Worm (Caenorhabditis elegans) whole organism, L4 larva: ENCODE results near the gene ttr-41.

Experiments used
- T20F7.1 ChIP-seq: fragments of 200-800 bp; sonication (Bioruptor generic); optimal IDR thresholded peaks from 2 replicates; lab custom pipeline; 2018; ENCODE audit warnings: mild to moderate bottlenecking, missing genetic modification characterization, missing compliant biosample characterization
- T26A8.4 ChIP-seq: fragments of 200-800 bp; sonication (Bioruptor generic); IDR thresholded peaks from 2 replicates; pipeline ENCODE4 v1.3.6; 2022; ENCODE audit warnings: missing genetic modification characterization, missing compliant biosample characterization
- Y48G9A.11 ChIP-seq: fragments of 200-800 bp; sonication (Bioruptor generic); IDR thresholded peaks from 2 replicates; pipeline ENCODE4 v1.3.6; 2022; ENCODE audit warnings: missing genetic modification reagents, missing genetic modification characterization, missing compliant biosample characterization
- Y75B8A.6 ChIP-seq: fragments of 200-800 bp; sonication (Bioruptor generic); IDR thresholded peaks from 2 replicates; pipeline ENCODE4 v1.3.6; 2022; ENCODE audit warnings: missing genetic modification reagents, missing genetic modification characterization, missing compliant biosample characterization
- ama-1 ChIP-seq: fragments of 150-350 bp; optimal IDR thresholded peaks from 2 replicates; lab custom pipeline; 2014; ENCODE audit warnings: inconsistent platforms, mixed read lengths
- ceh-20 ChIP-seq: fragments of 200-800 bp; sonication (Bioruptor generic); IDR thresholded peaks from 2 replicates; pipeline ENCODE4 v1.3.6; 2022; ENCODE audit warnings: missing genetic modification reagents, missing genetic modification characterization, missing compliant biosample characterization
- ceh-32 ChIP-seq: sonication (generic microtip); optimal IDR thresholded peaks from 2 replicates; lab custom pipeline; 2016; ENCODE audit warnings: mild to moderate bottlenecking, missing genetic modification characterization, missing compliant biosample characterization; ENCODE audit not compliant: poor library complexity
- ceh-44 ChIP-seq: fragments of 200-800 bp; sonication (Bioruptor generic); IDR thresholded peaks from 2 replicates; pipeline ENCODE4 v1.3.6; 2022; ENCODE audit warnings: missing genetic modification reagents, missing genetic modification characterization, missing compliant biosample characterization
- daf-16 ChIP-seq, 3 experiments: sonication (generic microtip); optimal IDR thresholded peaks; 2 replicates each; lab custom pipeline; 2016 to 2017; ENCODE audit warnings: missing genetic modification characterization in 3 of 3, missing genetic modification reagents in 3 of 3, mild to moderate bottlenecking in 2 of 3, missing compliant biosample characterization in 2 of 3, missing biosample characterization in 1 of 3, moderate library complexity in 1 of 3
- daf-8 ChIP-seq: fragments of 200-800 bp; sonication (Bioruptor generic); IDR thresholded peaks from 2 replicates; pipeline ENCODE4 v1.3.6; 2022; ENCODE audit warnings: missing genetic modification characterization, missing compliant biosample characterization
- dmd-6 ChIP-seq: fragments of 200-800 bp; sonication (Bioruptor generic); IDR thresholded peaks from 2 replicates; pipeline ENCODE4 v1.3.6; 2022; ENCODE audit warnings: missing genetic modification reagents, missing genetic modification characterization, missing compliant biosample characterization
- dmd-9 ChIP-seq: fragments of 200-800 bp; sonication (Bioruptor generic); IDR thresholded peaks from 2 replicates; pipeline ENCODE4 v1.3.6; 2022; ENCODE audit warnings: missing genetic modification reagents, missing genetic modification characterization, missing compliant biosample characterization
- dpl-1 ChIP-seq: fragments of 150-350 bp; optimal IDR thresholded peaks from 2 replicates; lab custom pipeline; 2014; ENCODE audit warnings: missing biosample characterization, missing genetic modification reagents, missing genetic modification characterization
- dve-1 ChIP-seq: sonication (generic microtip); optimal IDR thresholded peaks from 2 replicates; lab custom pipeline; 2017; ENCODE audit warnings: antibody characterized with exemption, mild to moderate bottlenecking, missing genetic modification characterization, missing compliant biosample characterization; ENCODE audit not compliant: insufficient read depth
- hif-1 ChIP-seq, 2 experiments: sonication (generic microtip); optimal IDR thresholded peaks; 2 replicates each; lab custom pipeline; 2016 to 2017; ENCODE audit warnings: missing compliant biosample characterization in 2 of 2, missing genetic modification characterization in 2 of 2, missing genetic modification reagents in 2 of 2, missing genotype in 2 of 2, mild to moderate bottlenecking in 1 of 2
- hlh-11 ChIP-seq: fragments of 200-800 bp; sonication (Bioruptor generic); optimal IDR thresholded peaks from 2 replicates; lab custom pipeline; 2018; ENCODE audit warnings: mild to moderate bottlenecking, missing genetic modification characterization, missing compliant biosample characterization
- hlh-30 ChIP-seq: sonication (generic microtip); optimal IDR thresholded peaks from 2 replicates; lab custom pipeline; 2017; ENCODE audit warnings: antibody characterized with exemption, mild to moderate bottlenecking, missing genetic modification characterization, missing compliant biosample characterization; ENCODE audit not compliant: insufficient read depth
- hmg-1.1 ChIP-seq: fragments of 200-800 bp; sonication (Bioruptor generic); IDR thresholded peaks from 2 replicates; pipeline ENCODE4 v1.3.6; 2022; ENCODE audit warnings: missing genetic modification reagents, missing genetic modification characterization, missing compliant biosample characterization
- lsy-2 ChIP-seq, 2 experiments: fragments of 150-350 bp in 1 of 2; sonication (generic microtip) in 1 of 2; optimal IDR thresholded peaks; 2 replicates each; lab custom pipeline; 2014 to 2017; ENCODE audit warnings: missing biosample characterization in 2 of 2, missing genetic modification characterization in 2 of 2
- mdl-1 ChIP-seq, 2 experiments: fragments of 150-350 bp in 1 of 2; sonication (generic microtip) in 1 of 2; optimal IDR thresholded peaks; 2 replicates each; lab custom pipeline; 2014 to 2017; ENCODE audit warnings: missing biosample characterization in 2 of 2, missing genetic modification characterization in 2 of 2
- mep-1 ChIP-seq: fragments of 150-350 bp; sonication (generic microtip); optimal IDR thresholded peaks from 3 replicates; lab custom pipeline; 2014; ENCODE audit warnings: missing biosample characterization, missing genetic modification characterization
- mes-2 ChIP-seq: sonication (generic microtip); optimal IDR thresholded peaks from 2 replicates; lab custom pipeline; 2016; ENCODE audit warnings: missing genotype, mild to moderate bottlenecking, missing genetic modification characterization, missing compliant biosample characterization; ENCODE audit not compliant: poor library complexity, severe bottlenecking
- mxl-3 ChIP-seq: fragments of 200-800 bp; sonication (Bioruptor generic); optimal IDR thresholded peaks from 2 replicates; lab custom pipeline; 2018; ENCODE audit warnings: mild to moderate bottlenecking, missing genetic modification characterization, missing compliant biosample characterization
- nhr-111 ChIP-seq: fragments of 200-800 bp; sonication (Bioruptor generic); optimal IDR thresholded peaks from 2 replicates; lab custom pipeline; 2018; ENCODE audit warnings: mild to moderate bottlenecking, missing genetic modification characterization, missing compliant biosample characterization
- nhr-28 ChIP-seq: fragments of 150-350 bp; optimal IDR thresholded peaks from 2 replicates; lab custom pipeline; 2014; ENCODE audit warnings: missing biosample characterization, missing genetic modification characterization
- nhr-6 ChIP-seq: fragments of 150-350 bp; optimal IDR thresholded peaks from 2 replicates; lab custom pipeline; 2014; ENCODE audit warnings: missing biosample characterization, missing genetic modification characterization
- pha-4 ChIP-seq, 2 experiments: fragments of 150-350 bp in 1 of 2; fragments of 200-800 bp in 1 of 2; sonication (Bioruptor generic) in 1 of 2; IDR thresholded peaks in 1 of 2; optimal IDR thresholded peaks in 1 of 2; 2 replicates each; pipeline versions ENCODE4 v1.3.6 to Lab custom; 2014 to 2022; ENCODE audit warnings: missing genetic modification characterization in 2 of 2, missing genetic modification reagents in 2 of 2, missing biosample characterization in 1 of 2, missing compliant biosample characterization in 1 of 2
- pqm-1 ChIP-seq: sonication (generic microtip); optimal IDR thresholded peaks from 2 replicates; lab custom pipeline; 2017; ENCODE audit warnings: missing biosample characterization, missing genetic modification characterization
- skn-1 ChIP-seq: fragments of 150-350 bp; optimal IDR thresholded peaks from 2 replicates; lab custom pipeline; 2014; ENCODE audit warnings: missing biosample characterization, missing genetic modification characterization
- snpc-4 ChIP-seq: fragments of 150-350 bp; optimal IDR thresholded peaks from 2 replicates; lab custom pipeline; 2014; ENCODE audit warnings: missing biosample characterization, missing genetic modification characterization
- unc-62 ChIP-seq, 3 experiments: fragments of 150-350 bp in 1 of 3; sonication (generic microtip); optimal IDR thresholded peaks in 2 of 3; peaks in 1 of 3; 1 replicate in 1 of 3; 2 replicates in 2 of 3; lab custom pipeline; 2014 to 2017; ENCODE audit warnings: missing biosample characterization in 3 of 3, missing genetic modification characterization in 3 of 3, missing genetic modification reagents in 3 of 3, missing genotype in 1 of 3
- zip-11 ChIP-seq: fragments of 200-800 bp; sonication (Bioruptor generic); IDR thresholded peaks from 2 replicates; pipeline ENCODE4 v1.3.6; 2022; ENCODE audit warnings: missing genetic modification characterization, missing compliant biosample characterization
- ztf-7 ChIP-seq: fragments of 150-350 bp; optimal IDR thresholded peaks from 2 replicates; lab custom pipeline; 2014; ENCODE audit warnings: missing biosample characterization, missing genetic modification characterization

ttr-41 gene

DNA sequence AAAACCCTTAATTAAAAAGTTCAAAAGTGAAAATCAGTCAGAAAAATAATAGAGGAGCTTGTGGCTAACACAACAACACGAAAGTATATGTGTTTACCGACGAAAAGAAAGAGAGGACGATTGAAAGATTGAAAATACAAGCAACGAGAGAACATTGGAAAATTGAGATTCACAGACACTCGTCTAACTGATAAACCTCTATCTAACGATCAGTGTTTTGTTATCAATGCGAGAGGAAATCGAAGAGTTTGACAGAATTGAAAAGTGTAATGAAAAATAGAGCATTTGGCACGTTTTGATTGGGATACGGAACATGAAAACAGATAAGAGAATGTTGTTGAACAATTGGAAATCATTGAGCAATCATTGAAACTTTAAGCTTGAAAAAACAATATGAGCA, 1.0 kb upstream of the ttr-41 start (continued):
- TF ChIP-seq pha-4 (GFP tag; IDR thresholded peaks at IDR 0.05; lab: Robert Waterston, UW) (no peak), pha-4 (tag; optimal IDR thresholded peaks at IDR 0.05; lab: Kevin White, UChicago) (no peak), pqm-1 (tag; lab: Kevin White, UChicago) (peak; percentile 99)

DNA sequence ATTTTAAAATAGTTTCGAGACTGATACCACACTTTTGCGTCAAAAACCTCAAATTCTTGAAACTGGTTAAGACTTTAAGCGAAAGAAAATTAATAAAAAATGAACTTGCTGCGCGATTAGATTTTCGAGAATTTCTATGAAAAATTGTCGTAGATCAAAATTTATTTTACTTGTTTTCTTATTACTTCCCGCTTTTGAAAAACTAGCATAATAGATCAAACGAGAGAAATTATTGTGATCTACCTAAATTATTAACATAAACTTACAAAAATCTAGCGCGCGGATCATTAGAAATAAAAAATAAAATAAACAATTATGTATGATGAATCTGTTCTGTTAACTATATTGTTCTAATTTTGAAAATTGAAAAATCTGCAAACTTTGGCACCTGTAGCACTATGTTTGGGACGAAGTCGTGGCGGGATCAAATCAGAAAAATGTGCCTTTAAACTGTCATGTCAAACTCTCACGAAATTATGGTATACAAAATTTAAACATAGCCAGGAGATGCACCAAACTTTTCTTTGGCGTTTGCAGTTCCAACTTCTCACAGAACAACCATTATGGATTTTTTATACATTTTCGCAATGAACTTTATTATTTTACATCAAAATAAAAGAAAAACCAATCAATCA, 802 bp downstream of the ttr-41 start:
- TF ChIP-seq ztf-7 (tag; lab: Kevin White, UChicago) (no peak), ceh-20 (GFP tag; lab: Robert Waterston, UW) (no peak), dmd-9 (GFP tag; lab: Robert Waterston, UW) (no peak), dve-1 (tag; lab: Kevin White, UChicago) (peak; percentile 47), nhr-28 (no peak), unc-62 (GFP tag; optimal IDR thresholded peaks at IDR 0.05 in 1 of 2; lab: Kevin White, UChicago) (peak in 1 of 2 experiments; percentile 69), unc-62 (tag; optimal IDR thresholded peaks at IDR 0.05; lab: Kevin White, UChicago) (no peak), T26A8.4 (GFP tag; lab: Robert Waterston, UW) (0 out of 2 replicates have a peak, but pooled peaks have one; percentile 23), ama-1 (lab: Kevin White, UChicago) (peak; percentile 75), daf-16 (GFP tag; optimal IDR thresholded peaks at IDR 0.05; lab: Kevin White, UChicago) (no peak), daf-16 (tag; optimal IDR thresholded peaks at IDR 0.05; lab: Kevin White, UChicago) (peak; percentile 16), Y75B8A.6 (GFP tag; lab: Robert Waterston, UW) (no peak), ceh-32 (tag; lab: Kevin White, UChicago) (no peak)

DNA sequence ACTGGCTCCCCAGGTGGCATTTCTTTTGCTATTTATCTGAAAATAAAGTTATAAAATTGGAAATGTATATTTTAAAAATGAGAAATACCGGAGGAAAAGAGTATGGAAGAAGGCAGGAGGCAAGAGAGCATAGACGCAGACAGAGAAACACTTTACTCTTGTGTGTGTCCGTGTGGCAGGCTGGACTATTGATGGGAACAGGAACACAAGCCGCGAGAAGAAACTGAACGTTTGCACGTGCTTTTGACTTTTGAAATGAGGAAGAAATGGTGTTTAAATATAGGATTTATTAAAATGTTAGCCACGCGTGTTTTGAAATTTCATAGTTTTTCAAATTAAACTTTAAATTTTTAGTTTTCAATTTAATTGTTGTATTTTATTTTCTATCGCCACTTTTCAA, 1.5 kb downstream of the ttr-41 start, which contains the start of gene F10G7.10:
F10G7.10 (minus strand) TSS at position 145 of the 400 bp plus-strand sequence.
- TF ChIP-seq hif-1 (tag; optimal IDR thresholded peaks at IDR 0.05; lab: Kevin White, UChicago): peak in 1 of 2 experiments; percentile 50
- TF ChIP-seq dve-1 (tag; lab: Kevin White, UChicago): peak; percentile 36
- TF ChIP-seq T20F7.1 (GFP tag; lab: Kevin White, UChicago): no peak
- TF ChIP-seq lsy-2 (tag; optimal IDR thresholded peaks at IDR 0.05; lab: Kevin White, UChicago): peak in 1 of 2 experiments; percentile 28
- TF ChIP-seq mxl-3: peak; percentile 69
- peak; percentile 83 for TF ChIP-seq hlh-30 (tag; lab: Kevin White, UChicago)
- TF ChIP-seq ceh-44: no peak
- TF ChIP-seq dpl-1: no peak
- peak; percentile 30 to 84 for TF ChIP-seq mdl-1 (tag; optimal IDR thresholded peaks at IDR 0.05; lab: Kevin White, UChicago)
- no peak for TF ChIP-seq Y48G9A.11
- peak; percentile 3 for TF ChIP-seq nhr-6 (tag; lab: Kevin White, UChicago)
- TF ChIP-seq mes-2: peak; percentile 31
- TF ChIP-seq mep-1 (tag; lab: Kevin White, UChicago): peak; percentile 0
- TF ChIP-seq daf-16 (GFP tag; optimal IDR thresholded peaks at IDR 0.05; lab: Kevin White, UChicago): no peak
- TF ChIP-seq daf-16 (tag; optimal IDR thresholded peaks at IDR 0.05; lab: Kevin White, UChicago): peak; percentile 29
- TF ChIP-seq daf-8 (GFP tag; lab: Robert Waterston, UW): no peak
- TF ChIP-seq zip-11 (GFP tag; lab: Robert Waterston, UW): no peak
- 0 out of 2 replicates have a peak, but pooled peaks have one; percentile 39 for TF ChIP-seq hmg-1.1 (GFP tag; lab: Robert Waterston, UW)
- TF ChIP-seq unc-62 (GFP tag; optimal IDR thresholded peaks at IDR 0.05 in 1 of 2; lab: Kevin White, UChicago): peak in 1 of 2 experiments; percentile 59
- TF ChIP-seq unc-62 (tag; optimal IDR thresholded peaks at IDR 0.05; lab: Kevin White, UChicago): no peak
- peak; percentile 42 for TF ChIP-seq hlh-11 (tag; lab: Kevin White, UChicago)

DNA sequence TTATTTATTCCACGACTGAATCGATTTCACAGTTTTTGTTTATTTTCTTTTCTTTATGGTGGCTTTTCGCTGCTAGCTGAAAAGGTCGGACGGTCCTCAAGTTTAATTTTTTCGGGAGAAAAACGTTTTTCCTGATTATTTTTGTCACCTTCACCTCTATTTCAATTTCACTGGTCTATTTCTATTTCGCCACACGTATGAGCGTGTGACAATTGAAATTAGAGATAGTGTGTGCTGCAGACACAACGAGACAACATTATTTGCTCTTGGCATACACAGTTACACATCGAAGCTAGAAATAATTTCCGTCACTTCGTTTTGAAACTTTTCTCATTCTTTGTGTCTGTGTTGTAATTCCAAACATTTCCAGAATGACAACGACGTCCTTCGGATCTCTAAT, 12.0 kb downstream of the ttr-41 start, which contains the start of gene F41C3.8:
F41C3.8 (plus strand) TSS at position 371 of the 400 bp plus-strand sequence.
- TF ChIP-seq nhr-111 (GFP tag; lab: Kevin White, UChicago): no peak
- TF ChIP-seq hlh-30 (tag; lab: Kevin White, UChicago): peak; percentile 30
- TF ChIP-seq nhr-28: peak; percentile 80
- no peak for TF ChIP-seq skn-1 (tag; lab: Kevin White, UChicago)
- TF ChIP-seq dmd-6 (GFP tag; lab: Robert Waterston, UW): peak; percentile 42; the same call in 1 of the 2 replicates
- TF ChIP-seq dve-1 (tag; lab: Kevin White, UChicago): peak; percentile 13
- no peak for TF ChIP-seq daf-16 (GFP tag; optimal IDR thresholded peaks at IDR 0.05; lab: Kevin White, UChicago)
- TF ChIP-seq daf-16 (tag; optimal IDR thresholded peaks at IDR 0.05; lab: Kevin White, UChicago): peak; percentile 27
- no peak for TF ChIP-seq snpc-4 (tag; lab: Kevin White, UChicago)
- peak; percentile 20 for TF ChIP-seq hlh-11 (tag; lab: Kevin White, UChicago)
- peak; percentile 75 for TF ChIP-seq pqm-1 (tag; lab: Kevin White, UChicago)
